Fruit fly (Drosophila melanogaster) whole organism, embryonic: ENCODE results near the gene CG18081.
A peak's percentile ranks its signal among the peaks of the same experiment; 100 is the strongest.

Experiments
- CG12071 ChIP-seq: fragments of 200-800 bp; sonication (Bioruptor generic); optimal IDR thresholded peaks from 3 replicates; lab custom pipeline; 2018; ENCODE audit warnings: missing biosample characterization, mild to moderate bottlenecking, missing genetic modification characterization
- CG16863 ChIP-seq: fragments of 200-800 bp; sonication (Bioruptor generic); optimal IDR thresholded peaks from 3 replicates; lab custom pipeline; 2016; ENCODE audit warnings: missing biosample characterization, missing genetic modification characterization
- CG17361 ChIP-seq: fragments of 200-800 bp; sonication (Bioruptor generic); IDR thresholded peaks from 3 replicates; pipeline ENCODE4 v1.3.6; 2022; ENCODE audit warnings: missing biosample characterization, missing genetic modification characterization
- CG18011 ChIP-seq: fragments of 200-800 bp; sonication (Bioruptor generic); optimal IDR thresholded peaks from 2 replicates; lab custom pipeline; 2017; ENCODE audit warnings: missing biosample characterization, missing genetic modification characterization, mild to moderate bottlenecking, moderate library complexity, missing genotype
- CG2116 ChIP-seq: fragments of 200-800 bp; sonication (Bioruptor generic); optimal IDR thresholded peaks from 3 replicates; lab custom pipeline; 2018; ENCODE audit warnings: missing biosample characterization, mild to moderate bottlenecking, missing genetic modification characterization
- CG2712 ChIP-seq: fragments of 200-800 bp; optimal IDR thresholded peaks from 3 replicates; lab custom pipeline; 2019; ENCODE audit warnings: missing biosample characterization, mild to moderate bottlenecking, missing genetic modification characterization, moderate library complexity
- CG30431 ChIP-seq: fragments of 200-800 bp; sonication (Bioruptor generic); optimal IDR thresholded peaks from 2 replicates; lab custom pipeline; 2017; ENCODE audit warnings: missing biosample characterization, missing genetic modification characterization
- CG3065 ChIP-seq: fragments of 200-800 bp; sonication (Bioruptor generic); optimal IDR thresholded peaks from 2 replicates; lab custom pipeline; 2016; ENCODE audit warnings: missing biosample characterization, missing genetic modification characterization
- CG31365 ChIP-seq: fragments of 200-800 bp; sonication (Bioruptor generic); optimal IDR thresholded peaks from 2 replicates; lab custom pipeline; 2018; ENCODE audit warnings: missing biosample characterization, mild to moderate bottlenecking, missing genetic modification characterization
- CG31441 ChIP-seq: fragments of 200-800 bp; sonication (Bioruptor generic); IDR thresholded peaks from 2 replicates; pipeline ENCODE4 v1.3.6; 2022; ENCODE audit warnings: missing biosample characterization, missing genetic modification characterization
- CG32767 ChIP-seq: fragments of 200-800 bp; sonication (Bioruptor generic); IDR thresholded peaks from 2 replicates; pipeline ENCODE4 v1.3.6; 2022; ENCODE audit warnings: missing biosample characterization, missing genetic modification characterization
- CG32772 ChIP-seq: fragments of 200-800 bp; sonication (Bioruptor generic); IDR thresholded peaks from 2 replicates; pipeline ENCODE4 v1.3.6; 2022; ENCODE audit warnings: missing biosample characterization, missing genetic modification characterization
- CG33213 ChIP-seq: fragments of 200-800 bp; sonication (Bioruptor generic); optimal IDR thresholded peaks from 3 replicates; lab custom pipeline; 2016; ENCODE audit warnings: missing biosample characterization, missing genetic modification characterization
- CG3847 ChIP-seq: fragments of 200-800 bp; sonication (Bioruptor generic); IDR thresholded peaks from 2 replicates; pipeline ENCODE4 v1.3.6; 2022; ENCODE audit warnings: missing biosample characterization, missing genetic modification characterization
- CG4282 ChIP-seq: fragments of 200-800 bp; sonication (Bioruptor generic); optimal IDR thresholded peaks from 2 replicates; lab custom pipeline; 2016; ENCODE audit warnings: missing biosample characterization, missing genetic modification characterization
- CG7745 ChIP-seq: fragments of 200-800 bp; sonication (Bioruptor generic); optimal IDR thresholded peaks from 2 replicates; lab custom pipeline; 2018; ENCODE audit warnings: missing biosample characterization, mild to moderate bottlenecking, missing genetic modification characterization, moderate library complexity
- CG8478 ChIP-seq: fragments of >200 bp; optimal IDR thresholded peaks from 2 replicates; lab custom pipeline; 2018
- CG9437 ChIP-seq: fragments of 200-800 bp; sonication (Bioruptor generic); optimal IDR thresholded peaks from 2 replicates; lab custom pipeline; 2018; ENCODE audit warnings: missing biosample characterization, mild to moderate bottlenecking, missing genetic modification characterization
- CG9797 ChIP-seq: fragments of 200-800 bp; sonication (Bioruptor generic); optimal IDR thresholded peaks from 3 replicates; lab custom pipeline; 2018; ENCODE audit warnings: missing biosample characterization, mild to moderate bottlenecking, missing genetic modification characterization
- CG9876 ChIP-seq: fragments of 200-800 bp; sonication (Bioruptor generic); optimal IDR thresholded peaks from 2 replicates; lab custom pipeline; 2016; ENCODE audit warnings: missing biosample characterization, missing genetic modification characterization
- Chrac-16 ChIP-seq: fragments of 200-800 bp; sonication (Bioruptor generic); optimal IDR thresholded peaks from 3 replicates; lab custom pipeline; 2016; ENCODE audit warnings: missing biosample characterization, missing genetic modification characterization
- D ChIP-seq, 2 experiments: fragments of 200-800 bp in 1 of 2; fragments of >200 bp in 1 of 2; sonication (Bioruptor generic) in 1 of 2; optimal IDR thresholded peaks; 2 replicates in 1 of 2; 3 replicates in 1 of 2; lab custom pipeline; 2017; ENCODE audit warnings: mild to moderate bottlenecking in 1 of 2, missing biosample characterization in 1 of 2, missing genetic modification characterization in 1 of 2, missing genetic modification reagents in 1 of 2
- Med ChIP-seq: fragments of 200-800 bp; sonication (Bioruptor generic); peaks from one replicate; lab custom pipeline; 2016; ENCODE audit warnings: missing biosample characterization, missing genetic modification characterization, mild to moderate bottlenecking, inconsistent platforms, moderate library complexity
- Mrtf ChIP-seq: fragments of 200-800 bp; sonication (Bioruptor generic); IDR thresholded peaks from 3 replicates; pipeline ENCODE4 v1.3.6; 2022; ENCODE audit warnings: missing biosample characterization, missing genetic modification characterization
- NC2β ChIP-seq: fragments of 200-800 bp; sonication (Bioruptor generic); optimal IDR thresholded peaks from 2 replicates; lab custom pipeline; 2016; ENCODE audit warnings: missing biosample characterization, missing genetic modification characterization
- NFAT ChIP-seq: fragments of 200-800 bp; sonication (Bioruptor generic); IDR thresholded peaks from 2 replicates; pipeline ENCODE4 v1.3.6; 2022; ENCODE audit warnings: missing biosample characterization, missing genetic modification characterization
- Nf-YA ChIP-seq: fragments of 200-800 bp; sonication (Bioruptor generic); IDR thresholded peaks from 2 replicates; pipeline ENCODE4 v1.3.6; 2022; ENCODE audit warnings: missing biosample characterization, missing genetic modification characterization
- Nf-YC ChIP-seq: fragments of 200-800 bp; optimal IDR thresholded peaks from 3 replicates; lab custom pipeline; 2019; ENCODE audit warnings: missing biosample characterization, mild to moderate bottlenecking, missing genetic modification characterization, moderate library complexity
- Oli ChIP-seq: fragments of 200-800 bp; sonication (Bioruptor generic); optimal IDR thresholded peaks from 2 replicates; lab custom pipeline; 2018; ENCODE audit warnings: missing biosample characterization, mild to moderate bottlenecking, missing genetic modification characterization, moderate library complexity
- Scr ChIP-seq: fragments of 200-800 bp; sonication (Bioruptor generic); IDR thresholded peaks from 2 replicates; pipeline ENCODE4 v1.3.6; 2022; ENCODE audit warnings: missing biosample characterization, missing genetic modification characterization; ENCODE audit not compliant: partially characterized antibody
- Sry-β ChIP-seq: fragments of 200-800 bp; sonication (Bioruptor generic); optimal IDR thresholded peaks from 2 replicates; lab custom pipeline; 2018; ENCODE audit warnings: missing biosample characterization, mild to moderate bottlenecking, missing genetic modification characterization, moderate library complexity
- TFAM ChIP-seq: fragments of 200-800 bp; sonication (Bioruptor generic); optimal IDR thresholded peaks from 2 replicates; lab custom pipeline; 2017; ENCODE audit warnings: missing biosample characterization, missing genetic modification characterization, inconsistent platforms
- Tbp ChIP-seq: fragments of >200 bp; optimal IDR thresholded peaks from 2 replicates; lab custom pipeline; 2018; ENCODE audit warnings: missing biosample characterization, missing genetic modification characterization
- ab ChIP-seq: fragments of 200-800 bp; sonication (Bioruptor generic); optimal IDR thresholded peaks from 2 replicates; lab custom pipeline; 2016; ENCODE audit warnings: missing biosample characterization, missing genetic modification characterization
- ac ChIP-seq: fragments of 200-800 bp; sonication (Bioruptor generic); optimal IDR thresholded peaks from 3 replicates; lab custom pipeline; 2017; ENCODE audit warnings: missing biosample characterization, mild to moderate bottlenecking, missing genetic modification characterization
- ara ChIP-seq: fragments of 200-800 bp; sonication (Bioruptor generic); IDR thresholded peaks from 2 replicates; pipeline ENCODE4 v1.3.6; 2022; ENCODE audit warnings: missing biosample characterization, missing genetic modification characterization
- bbx ChIP-seq: fragments of 200-800 bp; sonication (Bioruptor generic); IDR thresholded peaks from 2 replicates; pipeline ENCODE4 v1.3.6; 2022; ENCODE audit warnings: missing biosample characterization, missing genetic modification characterization; ENCODE audit not compliant: partially characterized antibody
- bigmax ChIP-seq: fragments of 200-800 bp; sonication (Bioruptor generic); optimal IDR thresholded peaks from 2 replicates; lab custom pipeline; 2018; ENCODE audit warnings: missing biosample characterization, mild to moderate bottlenecking, missing genetic modification characterization
- exex ChIP-seq: fragments of 200-800 bp; sonication (Bioruptor generic); optimal IDR thresholded peaks from 4 replicates; lab custom pipeline; 2018; ENCODE audit warnings: missing biosample characterization, mild to moderate bottlenecking, missing genetic modification characterization, moderate library complexity
- fd96Cb ChIP-seq: fragments of 200-800 bp; sonication (Bioruptor generic); optimal IDR thresholded peaks from 2 replicates; lab custom pipeline; 2018; ENCODE audit warnings: missing biosample characterization, mild to moderate bottlenecking, missing genetic modification characterization, moderate library complexity
- gcm ChIP-seq: fragments of 200-800 bp; sonication (Bioruptor generic); optimal IDR thresholded peaks from 2 replicates; lab custom pipeline; 2019; ENCODE audit warnings: missing biosample characterization, mild to moderate bottlenecking, missing genetic modification characterization, moderate library complexity
- inv ChIP-seq: fragments of 200-800 bp; sonication (Bioruptor generic); IDR thresholded peaks from 2 replicates; pipeline ENCODE4 v1.3.6; 2022; ENCODE audit warnings: missing biosample characterization, missing genetic modification characterization; ENCODE audit not compliant: partially characterized antibody
- kah ChIP-seq: fragments of 200-800 bp; sonication (Bioruptor generic); optimal IDR thresholded peaks from 2 replicates; lab custom pipeline; 2018; ENCODE audit warnings: missing biosample characterization, mild to moderate bottlenecking, missing genetic modification characterization
- ken ChIP-seq: fragments of 200-800 bp; sonication (Bioruptor generic); IDR thresholded peaks from 3 replicates; pipeline ENCODE4 v1.3.6; 2022; ENCODE audit warnings: missing biosample characterization, missing genetic modification characterization
- nerfin-1 ChIP-seq: fragments of 200-800 bp; sonication (Bioruptor generic); optimal IDR thresholded peaks from 3 replicates; lab custom pipeline; 2019; ENCODE audit warnings: missing biosample characterization, mild to moderate bottlenecking, missing genetic modification characterization, moderate library complexity
- schlank ChIP-seq: fragments of 200-800 bp; sonication (Bioruptor generic); optimal IDR thresholded peaks from 2 replicates; lab custom pipeline; 2018; ENCODE audit warnings: missing biosample characterization, mild to moderate bottlenecking, missing genetic modification characterization
- sisA ChIP-seq: fragments of 200-800 bp; sonication (Bioruptor generic); IDR thresholded peaks from 2 replicates; pipeline ENCODE4 v1.3.6; 2022; ENCODE audit warnings: missing biosample characterization, missing genetic modification characterization
- ssp ChIP-seq: fragments of 200-800 bp; sonication (Bioruptor generic); IDR thresholded peaks from 2 replicates; pipeline ENCODE4 v1.3.6; 2022; ENCODE audit warnings: missing biosample characterization, missing genetic modification characterization
- stc ChIP-seq: fragments of 200-800 bp; sonication (Bioruptor generic); IDR thresholded peaks from 2 replicates; pipeline ENCODE4 v1.3.6; 2022; ENCODE audit warnings: missing biosample characterization, missing genetic modification characterization
- tio ChIP-seq: fragments of 200-800 bp; sonication (Bioruptor generic); optimal IDR thresholded peaks from 2 replicates; lab custom pipeline; 2017; ENCODE audit warnings: missing biosample characterization, missing genetic modification characterization, inconsistent platforms
- toy ChIP-seq: fragments of 200-800 bp; sonication (Bioruptor generic); IDR thresholded peaks from 2 replicates; pipeline ENCODE4 v1.3.6; 2022; ENCODE audit warnings: missing biosample characterization, missing genetic modification characterization
- tx ChIP-seq: fragments of 200-800 bp; sonication (Bioruptor generic); optimal IDR thresholded peaks from 2 replicates; lab custom pipeline; 2016; ENCODE audit warnings: missing biosample characterization, missing genetic modification characterization
- usp ChIP-seq: fragments of >200 bp; optimal IDR thresholded peaks from 2 replicates; lab custom pipeline; 2017; ENCODE audit warnings: missing biosample characterization, missing genetic modification characterization

CG18081 gene

dm6 chr3L:15816714-15817113 is 18.5 kb downstream of the CG18081 start, which contains the start of gene CkIIalpha-i1 (continued):
- TF ChIP-seq Nf-YC (tag; lab: Kevin White, UChicago): no peak
- TF ChIP-seq CG8478 (lab: Kevin White, UChicago): no peak
- no peak for TF ChIP-seq schlank (tag; lab: Kevin White, UChicago)
- TF ChIP-seq CG3847 (GFP tag; lab: Robert Waterston, UW): no peak
- TF ChIP-seq fd96Cb (tag; lab: Kevin White, UChicago): no peak
- no peak for TF ChIP-seq CG32767
- no peak for TF ChIP-seq CG9437 (GFP tag; lab: Kevin White, UChicago)
- no peak for TF ChIP-seq ab (GFP tag; lab: Kevin White, UChicago)
- no peak for TF ChIP-seq sisA
- no peak for TF ChIP-seq ssp (GFP tag; lab: Robert Waterston, UW)
- no peak for TF ChIP-seq Chrac-16 (GFP tag; lab: Kevin White, UChicago)
- no peak for TF ChIP-seq CG7745 (tag; lab: Kevin White, UChicago)
- TF ChIP-seq tx: no peak
- TF ChIP-seq NFAT: no peak
- TF ChIP-seq CG30431 (GFP tag; lab: Kevin White, UChicago): no peak
- TF ChIP-seq exex (tag; lab: Kevin White, UChicago): no peak
- peak; percentile 21 for TF ChIP-seq Med (GFP tag; lab: Kevin White, UChicago)
- TF ChIP-seq CG3065 (GFP tag; lab: Kevin White, UChicago): no peak
- no peak for TF ChIP-seq nerfin-1
- no peak for TF ChIP-seq Oli (tag; lab: Kevin White, UChicago)
- TF ChIP-seq CG9797 (GFP tag; lab: Kevin White, UChicago): no peak
- TF ChIP-seq CG9876 (GFP tag; lab: Kevin White, UChicago): no peak
- no peak for TF ChIP-seq usp (GFP tag; lab: Kevin White, UChicago)
- TF ChIP-seq NC2β: no peak
- TF ChIP-seq CG18011 (GFP tag; lab: Kevin White, UChicago): no peak
- no peak for TF ChIP-seq Mrtf (GFP tag; lab: Robert Waterston, UW)
- TF ChIP-seq CG2116 (GFP tag; lab: Kevin White, UChicago): peak; percentile 97
- no peak for TF ChIP-seq CG32772 (GFP tag; lab: Robert Waterston, UW)
- no peak for TF ChIP-seq CG4282
- TF ChIP-seq ac (GFP tag; lab: Kevin White, UChicago): no peak
- TF ChIP-seq Scr (GFP tag; lab: Robert Waterston, UW): peak; percentile 94
- TF ChIP-seq bigmax (GFP tag; lab: Kevin White, UChicago): no peak
- no peak for TF ChIP-seq kah (GFP tag; lab: Kevin White, UChicago)
- TF ChIP-seq CG16863 (GFP tag; lab: Kevin White, UChicago): no peak
- TF ChIP-seq CG2712: no peak
- no peak for TF ChIP-seq CG17361 (GFP tag; lab: Robert Waterston, UW)
- TF ChIP-seq Tbp (GFP tag; lab: Kevin White, UChicago): no peak
- TF ChIP-seq toy (GFP tag; lab: Robert Waterston, UW): no peak
- peak; percentile 77 for TF ChIP-seq inv
- TF ChIP-seq D (optimal IDR thresholded peaks at IDR 0.05; lab: Kevin White, UChicago): no peak
- TF ChIP-seq D (GFP tag; optimal IDR thresholded peaks at IDR 0.05; lab: Kevin White, UChicago): no peak
- TF ChIP-seq ara (GFP tag; lab: Robert Waterston, UW): no peak
- TF ChIP-seq Sry-β (GFP tag; lab: Kevin White, UChicago): no peak
- no peak for TF ChIP-seq stc (GFP tag; lab: Robert Waterston, UW)
- peak; percentile 59 for TF ChIP-seq CG33213 (GFP tag; lab: Kevin White, UChicago)
- TF ChIP-seq TFAM (GFP tag; lab: Kevin White, UChicago): no peak
- TF ChIP-seq bbx (GFP tag; lab: Robert Waterston, UW): peak; percentile 98
- TF ChIP-seq CG31365: no peak
- no peak for TF ChIP-seq CG31441 (GFP tag; lab: Robert Waterston, UW)
- no peak for TF ChIP-seq CG12071 (GFP tag; lab: Kevin White, UChicago)
- TF ChIP-seq gcm (GFP tag; lab: Kevin White, UChicago): no peak
- no peak for TF ChIP-seq tio (GFP tag; lab: Kevin White, UChicago)
- TF ChIP-seq ken: no peak
- TF ChIP-seq Nf-YA (GFP tag; lab: Robert Waterston, UW): no peak
